Worm (Caenorhabditis elegans) whole organism, L1 larva: ENCODE data around the gene F21C10.1.

Source experiments
- Y116A8C.19 ChIP-seq: sonication (generic microtip); optimal IDR thresholded peaks from 2 replicates; lab custom pipeline; 2016; ENCODE audit warnings: missing compliant biosample characterization, missing genetic modification characterization, borderline replicate concordance
- aha-1 ChIP-seq: fragments of 150-350 bp; optimal IDR thresholded peaks from 2 replicates; lab custom pipeline; 2014; ENCODE audit warnings: missing biosample characterization, missing genetic modification characterization
- aly-2 ChIP-seq: fragments of 150-350 bp; optimal IDR thresholded peaks from 2 replicates; lab custom pipeline; 2014; ENCODE audit warnings: missing biosample characterization, missing genetic modification characterization
- ceh-63 ChIP-seq: fragments of 200-800 bp; sonication (Bioruptor generic); optimal IDR thresholded peaks from 2 replicates; lab custom pipeline; 2018; ENCODE audit warnings: mild to moderate bottlenecking, missing genetic modification characterization, missing compliant biosample characterization
- ceh-82 ChIP-seq, 3 experiments: fragments of 150-350 bp in 1 of 3; sonication (generic microtip) in 2 of 3; optimal IDR thresholded peaks; 2 replicates each; lab custom pipeline; 2014 to 2017; ENCODE audit warnings: missing biosample characterization in 3 of 3, missing genetic modification characterization in 3 of 3
- egl-27 ChIP-seq, 2 experiments: fragments of 150-350 bp in 1 of 2; sonication (generic microtip); optimal IDR thresholded peaks; 3 replicates each; lab custom pipeline; 2017 to 2018; ENCODE audit warnings: missing biosample characterization in 2 of 2, missing genetic modification characterization in 2 of 2, missing genetic modification reagents in 2 of 2
- elt-2 ChIP-seq: sonication (generic microtip); optimal IDR thresholded peaks from 2 replicates; lab custom pipeline; 2016; ENCODE audit warnings: missing genetic modification characterization, mild to moderate bottlenecking, inconsistent platforms, missing compliant biosample characterization, missing genetic modification reagents
- ets-5 ChIP-seq: fragments of 200-800 bp; sonication (Bioruptor generic); IDR thresholded peaks from 2 replicates; pipeline ENCODE4 v1.3.6; 2022; ENCODE audit warnings: missing genetic modification characterization, missing compliant biosample characterization
- fkh-10 ChIP-seq: sonication (generic microtip); optimal IDR thresholded peaks from 2 replicates; lab custom pipeline; 2017; ENCODE audit warnings: missing biosample characterization, missing genetic modification reagents, missing genetic modification characterization
- fkh-8 ChIP-seq: sonication (generic microtip); optimal IDR thresholded peaks from 2 replicates; lab custom pipeline; 2016; ENCODE audit warnings: mild to moderate bottlenecking, missing genetic modification characterization, missing compliant biosample characterization
- fos-1 ChIP-seq: fragments of 150-350 bp; optimal IDR thresholded peaks from 2 replicates; lab custom pipeline; 2014; ENCODE audit warnings: missing biosample characterization, missing genetic modification characterization
- grh-1 ChIP-seq: fragments of 200-800 bp; sonication (Bioruptor generic); IDR thresholded peaks from 2 replicates; pipeline ENCODE4 v1.3.6; 2022; ENCODE audit warnings: missing genetic modification reagents, missing genetic modification characterization, missing compliant biosample characterization
- hlh-17 ChIP-seq: fragments of 200-800 bp; sonication (Bioruptor generic); optimal IDR thresholded peaks from 2 replicates; lab custom pipeline; 2018; ENCODE audit warnings: missing genetic modification characterization, mild to moderate bottlenecking, missing compliant biosample characterization, moderate library complexity, borderline replicate concordance
- hpl-2 ChIP-seq: fragments of 150-350 bp; optimal IDR thresholded peaks from 2 replicates; lab custom pipeline; 2014; ENCODE audit warnings: missing biosample characterization, missing genetic modification reagents, missing genetic modification characterization
- irx-1 ChIP-seq: sonication (generic microtip); optimal IDR thresholded peaks from 2 replicates; lab custom pipeline; 2016; ENCODE audit warnings: missing genetic modification characterization, missing compliant biosample characterization
- isw-1 ChIP-seq: fragments of 200-800 bp; sonication (Bioruptor generic); IDR thresholded peaks from 2 replicates; pipeline ENCODE4 v1.3.6; 2022; ENCODE audit warnings: missing genetic modification characterization, missing compliant biosample characterization
- jun-1 ChIP-seq: fragments of 150-350 bp; optimal IDR thresholded peaks from 2 replicates; lab custom pipeline; 2014; ENCODE audit warnings: missing biosample characterization, missing genetic modification reagents, missing genetic modification characterization
- lin-13 ChIP-seq: fragments of 150-350 bp; optimal IDR thresholded peaks from 2 replicates; lab custom pipeline; 2014; ENCODE audit warnings: missing biosample characterization, missing genetic modification reagents, missing genetic modification characterization
- lin-14 ChIP-seq: fragments of 200-800 bp; sonication (Bioruptor generic); optimal IDR thresholded peaks from 2 replicates; lab custom pipeline; 2018; ENCODE audit warnings: mild to moderate bottlenecking, missing genetic modification characterization, moderate library complexity, missing compliant biosample characterization
- lir-3 ChIP-seq: sonication (generic microtip); optimal IDR thresholded peaks from 2 replicates; lab custom pipeline; 2016; ENCODE audit warnings: mild to moderate bottlenecking, missing genetic modification characterization, moderate library complexity, missing compliant biosample characterization; ENCODE audit not compliant: poor library complexity
- mab-9 ChIP-seq: fragments of 200-800 bp; sonication (Bioruptor generic); IDR thresholded peaks from 2 replicates; pipeline ENCODE4 v1.3.6; 2022; ENCODE audit warnings: missing genetic modification reagents, missing genetic modification characterization, missing compliant biosample characterization
- mef-2 ChIP-seq: fragments of 150-350 bp; optimal IDR thresholded peaks from 2 replicates; lab custom pipeline; 2014; ENCODE audit warnings: missing biosample characterization, missing genetic modification characterization
- nhr-12 ChIP-seq: sonication (generic microtip); optimal IDR thresholded peaks from 2 replicates; lab custom pipeline; 2017; ENCODE audit warnings: missing biosample characterization, missing genetic modification characterization
- nhr-237 ChIP-seq: fragments of 150-350 bp; optimal IDR thresholded peaks from 2 replicates; lab custom pipeline; 2014; ENCODE audit warnings: missing biosample characterization, missing genetic modification characterization
- nhr-28 ChIP-seq: fragments of 150-350 bp; optimal IDR thresholded peaks from 2 replicates; lab custom pipeline; 2014; ENCODE audit warnings: missing biosample characterization, missing genetic modification characterization
- nhr-47 ChIP-seq: sonication (generic microtip); optimal IDR thresholded peaks from 2 replicates; lab custom pipeline; 2016; ENCODE audit warnings: mild to moderate bottlenecking, missing genetic modification characterization, moderate library complexity, missing compliant biosample characterization
- nhr-71 ChIP-seq: sonication (generic microtip); optimal IDR thresholded peaks from 2 replicates; lab custom pipeline; 2016; ENCODE audit warnings: mild to moderate bottlenecking, missing genetic modification characterization, moderate library complexity, missing compliant biosample characterization
- nhr-76 ChIP-seq: sonication (generic microtip); optimal IDR thresholded peaks from 2 replicates; lab custom pipeline; 2017; ENCODE audit warnings: missing biosample characterization, missing genetic modification characterization
- nhr-77 ChIP-seq: fragments of 150-350 bp; optimal IDR thresholded peaks from 2 replicates; lab custom pipeline; 2014; ENCODE audit warnings: missing biosample characterization, missing genetic modification characterization
- nhr-84 ChIP-seq: sonication (generic microtip); optimal IDR thresholded peaks from 2 replicates; lab custom pipeline; 2017; ENCODE audit warnings: missing biosample characterization, missing genetic modification characterization
- nhr-90 ChIP-seq: sonication (generic microtip); optimal IDR thresholded peaks from 2 replicates; lab custom pipeline; 2016; ENCODE audit warnings: mild to moderate bottlenecking, missing genetic modification characterization, missing compliant biosample characterization; ENCODE audit not compliant: poor library complexity
- rnt-1 ChIP-seq: sonication (generic microtip); optimal IDR thresholded peaks from 2 replicates; lab custom pipeline; 2016; ENCODE audit warnings: mild to moderate bottlenecking, missing genetic modification characterization, moderate library complexity, missing compliant biosample characterization
- skn-1 ChIP-seq: fragments of 150-350 bp; optimal IDR thresholded peaks from 2 replicates; lab custom pipeline; 2014; ENCODE audit warnings: missing biosample characterization, missing genetic modification characterization
- snu-23 ChIP-seq: sonication (generic microtip); optimal IDR thresholded peaks from 2 replicates; lab custom pipeline; 2016; ENCODE audit warnings: missing genetic modification characterization, missing compliant biosample characterization
- sptf-1 ChIP-seq: fragments of 150-350 bp; optimal IDR thresholded peaks from 2 replicates; lab custom pipeline; 2014; ENCODE audit warnings: missing biosample characterization, missing genetic modification characterization
- swsn-7 ChIP-seq: sonication (generic microtip); optimal IDR thresholded peaks from 2 replicates; lab custom pipeline; 2016; ENCODE audit warnings: missing genetic modification characterization, missing compliant biosample characterization
- tbx-2 ChIP-seq: sonication (generic microtip); optimal IDR thresholded peaks from 2 replicates; lab custom pipeline; 2016; ENCODE audit warnings: missing genetic modification characterization, missing compliant biosample characterization
- unc-30 ChIP-seq: sonication (generic microtip); optimal IDR thresholded peaks from 2 replicates; lab custom pipeline; 2017; ENCODE audit warnings: missing biosample characterization, missing genetic modification characterization
- vab-15 ChIP-seq: sonication (generic microtip); optimal IDR thresholded peaks from 2 replicates; lab custom pipeline; 2017; ENCODE audit warnings: missing genotype, mild to moderate bottlenecking, missing genetic modification characterization, missing compliant biosample characterization
- zip-4 ChIP-seq: fragments of 200-800 bp; sonication (Bioruptor generic); optimal IDR thresholded peaks from 2 replicates; lab custom pipeline; 2018; ENCODE audit warnings: mild to moderate bottlenecking, missing genetic modification characterization, moderate library complexity, missing compliant biosample characterization
- ztf-11 ChIP-seq, 2 experiments: sonication (generic microtip); optimal IDR thresholded peaks; 2 replicates each; lab custom pipeline; 2016 to 2017; ENCODE audit warnings: missing genetic modification characterization in 2 of 2, missing biosample characterization in 1 of 2, missing compliant biosample characterization in 1 of 2
- ztf-4 ChIP-seq: fragments of 150-350 bp; optimal IDR thresholded peaks from 2 replicates; lab custom pipeline; 2014; ENCODE audit warnings: missing biosample characterization, missing genetic modification characterization

F21C10.1 gene

ce11 chrV:9155616-9156015 is 23.5 kb downstream of the F21C10.1 start:
- TF ChIP-seq jun-1 (no peak), ceh-82 (tag; optimal IDR thresholded peaks at IDR 0.05; lab: Kevin White, UChicago) (no peak), nhr-76 (no peak), skn-1 (tag; lab: Kevin White, UChicago) (no peak), isw-1 (GFP tag; lab: Robert Waterston, UW) (no peak), egl-27 (tag; optimal IDR thresholded peaks at IDR 0.05; lab: Kevin White, UChicago) (no peak), nhr-28 (tag; lab: Kevin White, UChicago) (no peak), mef-2 (tag; lab: Kevin White, UChicago) (no peak), grh-1 (GFP tag; lab: Robert Waterston, UW) (no peak), fos-1 (no peak), zip-4 (GFP tag; lab: Kevin White, UChicago) (no peak), aha-1 (tag; lab: Kevin White, UChicago) (no peak), swsn-7 (tag; lab: Kevin White, UChicago) (no peak), irx-1 (tag; lab: Kevin White, UChicago) (no peak), sptf-1 (tag; lab: Kevin White, UChicago) (no peak), rnt-1 (tag; lab: Kevin White, UChicago) (no peak)
- TF ChIP-seq, all 84 proteins: peak for 0

- no peak for TF ChIP-seq nhr-77
- no peak for TF ChIP-seq jun-1
- TF ChIP-seq egl-27 (tag; optimal IDR thresholded peaks at IDR 0.05; lab: Kevin White, UChicago), result no peak
These were observed 24.5 kb downstream of the F21C10.1 start, which contains the start of gene B0222.15 for ce11 chrV:9156679-9157078. Gene B0222.15, minus strand, starts transcription at chrV:9156779.

ce11 chrV:9157597-9157996 is 25.5 kb downstream of the F21C10.1 start:
- TF ChIP-seq mab-9 (GFP tag; lab: Robert Waterston, UW) (no peak), elt-2 (tag; lab: Kevin White, UChicago) (no peak), nhr-90 (no peak), tbx-2 (tag; lab: Kevin White, UChicago) (no peak), lin-13 (GFP tag; lab: Kevin White, UChicago) (no peak), lin-14 (peak; percentile 39), nhr-237 (tag; lab: Kevin White, UChicago) (no peak), fkh-8 (peak; percentile 24), snu-23 (GFP tag; lab: Kevin White, UChicago) (no peak), fos-1 (no peak), fkh-10 (GFP tag; lab: Kevin White, UChicago) (peak; percentile 96), irx-1 (tag; lab: Kevin White, UChicago) (no peak), ets-5 (GFP tag; lab: Robert Waterston, UW) (no peak), nhr-84 (tag; lab: Kevin White, UChicago) (no peak), Y116A8C.19 (tag; lab: Kevin White, UChicago) (no peak), nhr-47 (tag; lab: Kevin White, UChicago) (peak; percentile 41), nhr-76 (no peak), nhr-71 (tag; lab: Kevin White, UChicago) (peak; percentile 36), vab-15 (tag; lab: Kevin White, UChicago) (no peak), ztf-11 (tag; optimal IDR thresholded peaks at IDR 0.05; lab: Kevin White, UChicago) (no peak), hpl-2 (GFP tag; lab: Kevin White, UChicago) (no peak), zip-4 (GFP tag; lab: Kevin White, UChicago) (no peak), sptf-1 (tag; lab: Kevin White, UChicago) (no peak), lir-3 (no peak), ztf-4 (no peak), nhr-12 (tag; lab: Kevin White, UChicago) (no peak), aly-2 (tag; lab: Kevin White, UChicago) (no peak), hlh-17 (no peak), ceh-63 (GFP tag; lab: Kevin White, UChicago) (no peak), unc-30 (no peak)
